Fruit fly (Drosophila melanogaster) whole organism: ENCODE data around the gene Idh3g.

Experiments used
- CG8478 ChIP-seq: fragments of >200 bp; optimal IDR thresholded peaks from 2 replicates; lab custom pipeline; 2018; ENCODE audit warnings: inconsistent platforms
- Dll ChIP-seq: fragments of >200 bp; optimal IDR thresholded peaks from 2 replicates; lab custom pipeline; 2017
- EcR ChIP-seq, 2 experiments: fragments of >200 bp; optimal IDR thresholded peaks; 2 replicates each; lab custom pipeline; 2017; ENCODE audit warnings: missing biosample characterization in 2 of 2, missing genetic modification characterization in 2 of 2, missing genetic modification reagents in 2 of 2
- pan ChIP-seq: fragments of >200 bp; optimal IDR thresholded peaks from 2 replicates; lab custom pipeline; 2017
- psq ChIP-seq: fragments of >200 bp; optimal IDR thresholded peaks from 2 replicates; lab custom pipeline; 2017
- usp ChIP-seq: fragments of >200 bp; optimal IDR thresholded peaks from 2 replicates; lab custom pipeline; 2017; ENCODE audit warnings: missing biosample characterization, missing genetic modification characterization, mixed read lengths

Gene Idh3g

dm6 chr3R:25650417-25650816, 30.2 kb upstream of the Idh3g start:
- TF ChIP-seq usp (GFP tag; lab: Kevin White, UChicago) (no peak), psq (lab: Kevin White, UChicago) (no peak), pan (no peak), EcR (GFP tag; optimal IDR thresholded peaks at IDR 0.05; lab: Kevin White, UChicago) (no peak), CG8478 (no peak), Dll (lab: Kevin White, UChicago) (no peak)

dm6 chr3R:25651414-25651813, 29.2 kb upstream of the Idh3g start:
- TF ChIP-seq pan (no peak), usp (GFP tag; lab: Kevin White, UChicago) (no peak), CG8478 (no peak), Dll (lab: Kevin White, UChicago) (no peak), EcR (GFP tag; optimal IDR thresholded peaks at IDR 0.05; lab: Kevin White, UChicago) (no peak), psq (lab: Kevin White, UChicago) (no peak)

dm6 chr3R:25652066-25652720, 28.5 kb upstream of the Idh3g start:
- TF ChIP-seq usp (GFP tag; lab: Kevin White, UChicago) = no peak
- TF ChIP-seq Dll (lab: Kevin White, UChicago) = no peak
- no peak for TF ChIP-seq EcR (GFP tag; optimal IDR thresholded peaks at IDR 0.05; lab: Kevin White, UChicago)
- no peak for TF ChIP-seq CG8478
- TF ChIP-seq pan = no peak

dm6 chr3R:25659857-25660417, 20.7 kb upstream of the Idh3g start:
- TF ChIP-seq usp (GFP tag; lab: Kevin White, UChicago) (no peak), pan (no peak), psq (lab: Kevin White, UChicago) (no peak), EcR (GFP tag; optimal IDR thresholded peaks at IDR 0.05; lab: Kevin White, UChicago) (no peak), Dll (lab: Kevin White, UChicago) (no peak), CG8478 (no peak)

- no peak for TF ChIP-seq psq (lab: Kevin White, UChicago)
- TF ChIP-seq pan = no peak
- TF ChIP-seq usp (GFP tag; lab: Kevin White, UChicago) = no peak
- no peak for TF ChIP-seq CG8478
- no peak for TF ChIP-seq EcR (GFP tag; optimal IDR thresholded peaks at IDR 0.05; lab: Kevin White, UChicago)
- no peak for TF ChIP-seq Dll (lab: Kevin White, UChicago)
These were observed 19.6 kb upstream of the Idh3g start, which contains the start of gene Tnks for dm6 chr3R:25660985-25661530. Gene Tnks, minus strand, starts transcription at chr3R:25661286.

- TF ChIP-seq usp (GFP tag; lab: Kevin White, UChicago) = no peak
- no peak for TF ChIP-seq EcR (GFP tag; optimal IDR thresholded peaks at IDR 0.05; lab: Kevin White, UChicago)
- TF ChIP-seq Dll (lab: Kevin White, UChicago) = no peak
- TF ChIP-seq psq (lab: Kevin White, UChicago) = no peak
- no peak for TF ChIP-seq pan
- no peak for TF ChIP-seq CG8478
These were observed 19.0 kb upstream of the Idh3g start, which contains the start of gene RASSF8 for dm6 chr3R:25661531-25662193. Gene RASSF8, plus strand, starts transcription at chr3R:25661795.

- TF ChIP-seq psq (lab: Kevin White, UChicago) (no peak), usp (GFP tag; lab: Kevin White, UChicago) (no peak), pan (no peak), EcR (GFP tag; optimal IDR thresholded peaks at IDR 0.05; lab: Kevin White, UChicago) (no peak), CG8478 (no peak), Dll (lab: Kevin White, UChicago) (no peak)
These were observed 18.3 kb upstream of the Idh3g start for dm6 chr3R:25662358-25662757.

- TF ChIP-seq psq (lab: Kevin White, UChicago) (no peak), EcR (GFP tag; optimal IDR thresholded peaks at IDR 0.05; lab: Kevin White, UChicago) (no peak), usp (GFP tag; lab: Kevin White, UChicago) (no peak), Dll (lab: Kevin White, UChicago) (no peak), CG8478 (no peak), pan (no peak)
These were observed 15.1 kb upstream of the Idh3g start, which contains the start of gene Lgr3 for dm6 chr3R:25665509-25665908. Gene Lgr3, plus strand, starts transcription at chr3R:25665809.

- TF ChIP-seq usp (GFP tag; lab: Kevin White, UChicago) (no peak), EcR (GFP tag; optimal IDR thresholded peaks at IDR 0.05; lab: Kevin White, UChicago) (no peak), psq (lab: Kevin White, UChicago) (no peak), CG8478 (no peak), pan (no peak), Dll (lab: Kevin White, UChicago) (no peak)
These were observed 2.1 kb upstream of the Idh3g start, which contains the start of the genes CG4730 and CG5039 for dm6 chr3R:25678489-25679082. Gene CG4730, minus strand, starts transcription at chr3R:25678682. Gene CG5039, plus strand, starts transcription at chr3R:25678683.

dm6 chr3R:25684859-25685258, 4.2 kb downstream of the Idh3g start, which contains the start of gene RpL27:
Gene RpL27, minus strand, starts transcription at chr3R:25685051.
- TF ChIP-seq psq (lab: Kevin White, UChicago) (no peak), pan (no peak), EcR (GFP tag; optimal IDR thresholded peaks at IDR 0.05; lab: Kevin White, UChicago) (no peak), Dll (lab: Kevin White, UChicago) (no peak), CG8478 (no peak), usp (GFP tag; lab: Kevin White, UChicago) (no peak)
